Fruit fly (Drosophila melanogaster) Kc167 (cell line): ENCODE results near the gene sev.

ENCODE experiments used
- Sin3A ChIP-seq: fragments of >200 bp; optimal IDR thresholded peaks from 2 replicates; lab custom pipeline; 2018; ENCODE audit warnings: missing external identifiers
- ttk ChIP-seq: sonication (Bioruptor generic); optimal IDR thresholded peaks from 2 replicates; lab custom pipeline; 2017; ENCODE audit warnings: missing external identifiers

DNA sequence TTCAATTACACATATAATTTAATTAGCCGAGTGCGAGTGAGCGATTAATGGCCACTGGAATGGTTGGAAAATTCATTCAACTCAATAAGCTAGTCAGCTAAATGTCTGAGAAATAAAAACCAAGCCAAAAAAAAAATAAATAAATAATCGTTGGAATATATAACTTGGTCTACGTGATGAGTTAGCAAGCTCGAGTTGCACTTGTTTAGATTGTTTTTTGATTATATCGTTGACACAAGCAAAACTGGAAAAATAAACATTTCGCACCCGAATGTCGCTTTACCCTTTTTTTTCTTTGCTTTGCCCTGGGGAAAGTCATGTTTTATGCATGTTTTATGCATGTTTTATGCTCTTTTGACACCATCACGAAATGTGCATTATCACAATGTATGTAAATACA lies 3.1 kb downstream of the sev start:
- TF ChIP-seq Sin3A (lab: Kevin White, UChicago) (no peak), ttk (no peak)
